Worm (Caenorhabditis elegans): ENCODE data around the gene clec-74.

DNA sequence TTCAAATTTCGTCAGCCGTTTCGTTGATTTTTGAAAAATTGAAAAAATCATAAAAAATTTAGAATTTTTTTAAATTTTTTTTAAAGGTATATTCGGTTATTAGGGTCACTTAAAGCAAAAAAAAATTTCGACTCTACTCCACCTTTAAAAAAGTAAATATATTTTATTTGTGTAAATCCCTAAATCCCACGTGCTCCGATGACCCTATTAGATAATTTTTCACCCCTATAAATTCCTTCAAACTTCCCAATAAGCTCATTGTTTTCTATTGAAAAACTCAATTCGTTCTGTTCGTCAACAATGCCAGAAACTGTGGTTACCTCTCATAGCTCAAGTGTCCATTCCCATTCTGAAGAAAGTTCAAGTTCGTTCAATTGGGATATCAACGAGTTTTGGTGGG is 44.2 kb upstream of the clec-74 start, which contains the start of gene F56D6.20:
- TF ChIP-seq nhr-23 (tag; optimal IDR thresholded peaks at IDR 0.05) (no peak), egl-27 (tag; optimal IDR thresholded peaks at IDR 0.05) (no peak), ZK546.5 (tag; optimal IDR thresholded peaks at IDR 0.05) (no peak), zag-1 (tag; optimal IDR thresholded peaks at IDR 0.05) (no peak), nhr-28 (tag; optimal IDR thresholded peaks at IDR 0.05) (no peak), elt-2 (tag; optimal IDR thresholded peaks at IDR 0.05) (no peak), R02D3.7 (tag; optimal IDR thresholded peaks at IDR 0.05) (no peak), ama-1 (optimal IDR thresholded peaks at IDR 0.05) (no peak), nhr-12 (tag; optimal IDR thresholded peaks at IDR 0.05) (no peak), nhr-25 (tag; optimal IDR thresholded peaks at IDR 0.05) (no peak)

Measured in whole organism, L3 larva.